Worm (Caenorhabditis elegans): ENCODE data around the gene C23G10.2.

DNA sequence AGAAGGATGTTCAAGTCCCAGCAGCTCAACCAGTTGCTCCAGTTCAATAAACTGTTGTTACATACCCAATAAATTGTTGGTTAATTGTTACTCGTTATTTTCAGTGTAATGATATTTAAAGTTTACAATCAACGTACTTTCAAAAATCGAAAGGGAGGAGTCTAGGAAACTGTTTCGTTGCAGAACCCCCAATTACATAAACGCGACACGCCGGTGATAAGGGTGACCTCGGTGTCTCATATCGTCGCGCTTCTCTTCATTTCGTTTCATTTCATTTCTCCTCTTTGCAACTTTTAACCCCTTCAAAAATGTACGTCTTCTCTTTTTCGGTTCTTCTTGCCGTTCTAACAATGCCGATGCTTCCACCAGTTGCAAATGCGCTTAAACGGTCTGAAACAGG is at the start of gene C23G10.2:
- TF ChIP-seq xbp-1 (tag; optimal IDR thresholded peaks at IDR 0.05) (no peak), sup-37 (GFP tag; optimal IDR thresholded peaks at IDR 0.05) (no peak), dpl-1 (GFP tag; optimal IDR thresholded peaks at IDR 0.05) (no peak), nhr-11 (tag; optimal IDR thresholded peaks at IDR 0.05) (no peak), fkh-10 (GFP tag; optimal IDR thresholded peaks at IDR 0.05) (no peak), unc-86 (tag; optimal IDR thresholded peaks at IDR 0.05) (no peak), skn-1 (tag; optimal IDR thresholded peaks at IDR 0.05) (no peak), ces-1 (GFP tag; optimal IDR thresholded peaks at IDR 0.05) (no peak)
